Worm (Caenorhabditis elegans): ENCODE measurements around the gene F54H5.14.

The F54H5.14 gene

ce11 chrII:6649026-6649425 is 23.8 kb upstream of the F54H5.14 start, which contains the start of gene oig-8:
Gene oig-8, minus strand, starts transcription at chrII:6649126.
- TF ChIP-seq lir-3 (tag; optimal IDR thresholded peaks at IDR 0.05; ENCODE audit: poor library complexity) (no peak), unc-98 (GFP tag; IDR thresholded peaks at IDR 0.05) (no peak), fkh-8 (tag; optimal IDR thresholded peaks at IDR 0.05) (no peak), dpl-1 (GFP tag; optimal IDR thresholded peaks at IDR 0.05) (no peak), sptf-1 (tag; optimal IDR thresholded peaks at IDR 0.05) (no peak), lin-35 (GFP tag; optimal IDR thresholded peaks at IDR 0.05) (no peak), unc-30 (tag; optimal IDR thresholded peaks at IDR 0.05) (no peak)

DNA sequence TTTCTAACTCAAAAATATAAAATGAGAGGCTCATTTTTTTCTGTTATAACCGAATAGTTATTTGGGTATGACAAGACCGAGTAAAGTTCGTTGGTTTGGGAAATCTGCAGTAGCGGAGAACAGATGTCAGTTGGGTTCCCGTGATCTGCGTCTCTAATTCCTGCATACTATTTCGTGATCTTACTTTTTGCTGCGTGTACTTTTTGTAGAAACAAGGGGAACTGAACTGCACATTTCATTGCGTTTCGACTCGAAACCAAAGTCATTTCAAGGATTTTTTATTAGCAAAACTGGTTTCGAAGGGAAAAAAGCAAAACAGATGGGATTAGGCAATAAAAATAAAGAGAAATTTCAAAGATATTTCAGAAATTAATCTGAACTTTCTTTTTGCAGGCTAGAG is 21.7 kb upstream of the F54H5.14 start:
- peak; percentile 63 for TF ChIP-seq dsc-1 (tag; optimal IDR thresholded peaks at IDR 0.05)
- TF ChIP-seq nhr-47 (tag; optimal IDR thresholded peaks at IDR 0.05) = no peak
- no peak for TF ChIP-seq Y116A8C.19 (tag; optimal IDR thresholded peaks at IDR 0.05; ENCODE audit: borderline replicate concordance)
- TF ChIP-seq efl-1 (optimal IDR thresholded peaks at IDR 0.05) = no peak
- TF ChIP-seq efl-1 (GFP tag; optimal IDR thresholded peaks at IDR 0.05 in 1 of 2) = peak in 1 of 2 experiments; percentile 5

ce11 chrII:6642651-6643167 is 17.5 kb upstream of the F54H5.14 start, which contains the start of gene T19D12.6:
Gene T19D12.6, minus strand, starts transcription at chrII:6643117.
- peak; percentile 57 for TF ChIP-seq lin-14 (GFP tag; optimal IDR thresholded peaks at IDR 0.05)
- peak; percentile 60 for TF ChIP-seq fkh-8 (tag; optimal IDR thresholded peaks at IDR 0.05)
- TF ChIP-seq efl-1 (optimal IDR thresholded peaks at IDR 0.05) = no peak
- peak in 1 of 2 experiments; percentile 82 for TF ChIP-seq efl-1 (GFP tag; optimal IDR thresholded peaks at IDR 0.05 in 1 of 2)
- no peak for TF ChIP-seq nhr-77 (tag; optimal IDR thresholded peaks at IDR 0.05)
- peak in 1 of 2 experiments; percentile 50 for TF ChIP-seq lsy-2 (tag; optimal IDR thresholded peaks at IDR 0.05)
- peak; percentile 11 for TF ChIP-seq blmp-1 (tag; optimal IDR thresholded peaks at IDR 0.05)

DNA sequence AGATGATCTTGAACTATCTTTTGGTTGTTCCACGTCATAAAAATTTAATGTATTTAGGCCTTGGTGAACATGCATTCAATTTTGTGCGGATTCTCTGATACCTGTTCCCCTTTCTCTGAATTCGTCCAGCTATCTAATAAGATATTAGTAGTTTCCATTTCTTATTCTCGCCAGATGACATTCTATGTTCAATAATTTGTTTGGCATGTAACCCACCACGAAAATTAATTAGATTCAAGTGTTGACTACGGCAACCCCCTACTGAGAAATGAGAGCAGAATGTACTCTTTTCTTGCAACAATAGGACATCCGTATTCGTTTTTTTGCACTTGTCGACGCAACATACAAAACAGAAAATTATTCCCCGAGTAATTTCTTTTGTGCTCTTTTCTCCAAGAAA is 17.0 kb upstream of the F54H5.14 start:
- peak; percentile 53 for TF ChIP-seq dsc-1 (tag; optimal IDR thresholded peaks at IDR 0.05)
- peak; percentile 20 for TF ChIP-seq fkh-10 (GFP tag; optimal IDR thresholded peaks at IDR 0.05)
- TF ChIP-seq lin-39 (tag; optimal IDR thresholded peaks at IDR 0.05) = no peak

DNA sequence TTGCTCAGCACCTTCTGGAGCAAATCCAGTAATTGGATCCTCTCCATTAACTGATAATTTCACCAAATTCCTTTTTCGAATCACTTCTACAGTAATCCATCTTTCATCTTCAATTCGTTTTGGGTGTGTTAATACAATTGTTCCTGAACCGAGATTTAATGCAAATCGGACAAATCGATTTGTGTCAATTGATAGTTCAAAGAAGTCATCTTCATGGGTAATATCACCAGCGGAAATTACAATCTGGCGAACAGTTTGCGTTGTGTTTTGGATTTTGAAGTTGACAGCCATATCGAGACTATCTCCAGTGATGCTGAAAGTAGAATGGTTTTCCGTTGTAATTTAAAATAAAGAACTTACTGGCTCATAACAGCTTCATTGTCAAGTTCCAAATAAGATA is 12.7 kb upstream of the F54H5.14 start:
- no peak for TF ChIP-seq lsy-2 (tag; optimal IDR thresholded peaks at IDR 0.05)
- TF ChIP-seq nhr-11 (tag; optimal IDR thresholded peaks at IDR 0.05) = no peak
- no peak for TF ChIP-seq ets-5 (GFP tag; IDR thresholded peaks at IDR 0.05)

DNA sequence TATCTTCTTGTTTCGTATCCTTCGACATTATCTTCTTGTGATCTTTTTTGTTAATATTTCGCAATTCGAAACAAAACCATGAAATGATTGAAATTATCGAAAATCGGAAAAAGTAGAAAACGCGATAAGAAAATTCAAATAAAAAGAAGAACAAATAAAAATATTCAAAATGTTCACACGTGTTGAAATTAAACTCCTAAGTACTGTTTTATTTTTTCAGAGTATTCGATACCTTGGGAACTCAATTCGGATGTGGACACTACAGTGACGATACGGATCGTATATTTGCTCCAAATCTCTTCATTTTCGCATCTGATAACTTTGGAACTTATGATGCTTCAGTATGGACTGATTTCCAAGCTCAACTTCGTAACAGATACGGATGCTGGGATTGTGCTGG is 10.9 kb upstream of the F54H5.14 start, which contains the start of gene T19D12.5:
T19D12.5 (minus strand) TSS at position 101 of the 400 bp plus-strand sequence.
- TF ChIP-seq snpc-4 (tag; optimal IDR thresholded peaks at IDR 0.05) (no peak), dpl-1 (GFP tag; optimal IDR thresholded peaks at IDR 0.05) (no peak), egl-27 (tag; optimal IDR thresholded peaks at IDR 0.05) (no peak), ceh-63 (GFP tag; optimal IDR thresholded peaks at IDR 0.05) (no peak), nhr-237 (tag; optimal IDR thresholded peaks at IDR 0.05) (no peak), ceh-82 (tag; optimal IDR thresholded peaks at IDR 0.05) (no peak), vab-15 (tag; optimal IDR thresholded peaks at IDR 0.05) (no peak), ceh-90 (tag; optimal IDR thresholded peaks at IDR 0.05) (no peak), nhr-71 (tag; optimal IDR thresholded peaks at IDR 0.05) (no peak), lin-15B (tag; optimal IDR thresholded peaks at IDR 0.05) (no peak), lin-13 (GFP tag; optimal IDR thresholded peaks at IDR 0.05) (no peak), elt-2 (tag; optimal IDR thresholded peaks at IDR 0.05) (no peak), zag-1 (tag; optimal IDR thresholded peaks at IDR 0.05) (no peak), ces-1 (GFP tag; optimal IDR thresholded peaks at IDR 0.05) (no peak), lir-3 (tag; optimal IDR thresholded peaks at IDR 0.05; ENCODE audit: poor library complexity) (no peak), ets-5 (GFP tag; IDR thresholded peaks at IDR 0.05) (no peak), lin-39 (tag; optimal IDR thresholded peaks at IDR 0.05) (no peak), nhr-77 (tag; optimal IDR thresholded peaks at IDR 0.05) (no peak), nhr-90 (tag; optimal IDR thresholded peaks at IDR 0.05; ENCODE audit: poor library complexity) (no peak), sox-4 (tag; optimal IDR thresholded peaks at IDR 0.05) (no peak)
